Worm (Caenorhabditis elegans) whole organism, L1 larva: ENCODE data around the gene Y46G5A.14.

Experiments
- F16B12.6 ChIP-seq: fragments of 150-350 bp; optimal IDR thresholded peaks from 2 replicates; lab custom pipeline; 2014; ENCODE audit warnings: missing biosample characterization, missing genetic modification characterization
- alr-1 ChIP-seq: fragments of 200-800 bp; sonication (Bioruptor generic); optimal IDR thresholded peaks from 2 replicates; lab custom pipeline; 2018; ENCODE audit warnings: borderline replicate concordance, mild to moderate bottlenecking, missing genetic modification characterization, missing compliant biosample characterization
- lin-39 ChIP-seq: fragments of 150-350 bp; optimal IDR thresholded peaks from 2 replicates; lab custom pipeline; 2014; ENCODE audit warnings: missing biosample characterization, missing genetic modification reagents, missing genetic modification characterization
- lsy-2 ChIP-seq, 2 experiments: fragments of 150-350 bp; optimal IDR thresholded peaks; 2 replicates each; lab custom pipeline; 2014; ENCODE audit warnings: missing biosample characterization in 2 of 2, missing genetic modification characterization in 2 of 2
- nhr-28 ChIP-seq: fragments of 150-350 bp; optimal IDR thresholded peaks from 2 replicates; lab custom pipeline; 2014; ENCODE audit warnings: missing biosample characterization, missing genetic modification characterization
- nhr-47 ChIP-seq: sonication (generic microtip); optimal IDR thresholded peaks from 2 replicates; lab custom pipeline; 2016; ENCODE audit warnings: mild to moderate bottlenecking, missing genetic modification characterization, moderate library complexity, missing compliant biosample characterization
- pqm-1 ChIP-seq: sonication (generic microtip); optimal IDR thresholded peaks from 3 replicates; lab custom pipeline; 2017; ENCODE audit warnings: missing biosample characterization, missing genetic modification characterization
- zip-4 ChIP-seq: fragments of 200-800 bp; sonication (Bioruptor generic); optimal IDR thresholded peaks from 2 replicates; lab custom pipeline; 2018; ENCODE audit warnings: mild to moderate bottlenecking, missing genetic modification characterization, moderate library complexity, missing compliant biosample characterization

DNA sequence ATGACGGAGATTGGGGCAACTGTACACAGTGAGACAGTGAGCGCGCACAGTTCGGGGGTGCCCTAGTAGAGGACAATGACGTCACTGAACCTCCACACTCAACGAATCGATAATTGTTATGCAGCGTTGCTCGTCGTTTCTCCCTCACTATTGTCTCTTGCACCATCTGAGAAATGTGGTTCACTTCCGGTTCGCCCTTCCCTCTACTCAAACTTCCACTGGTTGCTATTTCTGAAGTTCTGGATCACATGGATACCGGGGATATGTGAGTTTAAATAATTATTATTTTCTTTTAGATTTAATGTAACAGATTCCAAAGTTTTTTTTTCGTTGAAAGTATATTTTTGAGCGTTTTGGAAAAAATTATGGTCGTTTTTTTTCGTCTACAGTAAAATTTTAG, 18.3 kb upstream of the Y46G5A.14 start, which contains the start of the genes Y46G5A.7 and Y46G5A.8:
- TF ChIP-seq nhr-47 (tag; lab: Kevin White, UChicago) (no peak), nhr-28 (tag; lab: Kevin White, UChicago) (no peak), alr-1 (no peak), lsy-2 (tag; optimal IDR thresholded peaks at IDR 0.05; lab: Kevin White, UChicago) (no peak), F16B12.6 (tag; lab: Kevin White, UChicago) (no peak), lin-39 (tag; lab: Kevin White, UChicago) (no peak), pqm-1 (tag; lab: Kevin White, UChicago) (no peak), zip-4 (GFP tag; lab: Kevin White, UChicago) (no peak)
